Fruit fly (Drosophila melanogaster): Measurements from ENCODE around the gene Polr1C.

DNA sequence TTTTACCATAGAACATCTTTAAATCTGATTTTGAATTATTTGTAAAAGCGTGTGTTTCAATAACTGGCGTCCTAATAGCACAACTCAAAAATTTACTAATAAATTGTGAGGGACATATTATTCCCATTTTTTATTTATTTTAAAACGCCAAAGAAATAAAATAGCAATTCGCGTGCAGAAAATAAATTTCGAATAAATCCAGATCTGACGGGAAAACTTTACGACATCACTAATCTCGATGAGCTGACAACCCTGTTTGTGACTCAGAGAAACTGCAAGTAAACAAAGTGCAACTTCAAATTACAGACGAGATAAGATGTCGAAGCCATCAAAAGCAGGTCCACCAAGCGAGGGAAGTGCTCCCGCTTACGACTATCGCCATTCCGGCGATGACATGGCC is 3.4 kb upstream of the Polr1C start, which contains the start of gene CG34125:
- TF ChIP-seq CG15710 (tag; optimal IDR thresholded peaks at IDR 0.05) (no peak), CG12605 (GFP tag; IDR thresholded peaks at IDR 0.05) (no peak), CG8159 (tag; optimal IDR thresholded peaks at IDR 0.05) (no peak), CG17806 (tag; optimal IDR thresholded peaks at IDR 0.05) (no peak), CG13204 (GFP tag; optimal IDR thresholded peaks at IDR 0.05) (no peak), CG34367 (tag; optimal IDR thresholded peaks at IDR 0.05) (no peak)
